Worm (Caenorhabditis elegans): ENCODE measurements around the gene bus-8A.

ce11 chrX:5450773-5451447 lies 41.8 kb upstream of the bus-8A start, which contains the start of gene C25F6.6:
- TF ChIP-seq fos-1 (tag; optimal IDR thresholded peaks at IDR 0.05) (no peak), nfya-1 (tag; optimal IDR thresholded peaks at IDR 0.05; ENCODE audit: insufficient read depth) (no peak)

Measured in whole organism, L3 larva.